Fruit fly (Drosophila melanogaster) whole organism, embryonic: ENCODE results near the gene CG3339.
A peak's percentile ranks its signal among the peaks of the same experiment; 100 is the strongest.

Experiments used
- ATbp ChIP-seq: fragments of 200-800 bp; sonication (Bioruptor generic); optimal IDR thresholded peaks from 2 replicates; lab custom pipeline; 2017; ENCODE audit warnings: missing biosample characterization, mild to moderate bottlenecking, missing genetic modification characterization, missing genetic modification reagents
- Ada2b ChIP-seq: fragments of 200-800 bp; sonication (Bioruptor generic); IDR thresholded peaks from 2 replicates; pipeline ENCODE4 v1.3.6; 2022; ENCODE audit warnings: missing biosample characterization, missing genetic modification characterization
- Atf6 ChIP-seq: fragments of 200-800 bp; sonication (Bioruptor generic); IDR thresholded peaks from 2 replicates; pipeline ENCODE4 v1.3.6; 2022; ENCODE audit warnings: missing biosample characterization, missing genetic modification characterization
- BtbVII ChIP-seq: fragments of 200-800 bp; sonication (Bioruptor generic); optimal IDR thresholded peaks from 3 replicates; lab custom pipeline; 2017; ENCODE audit warnings: missing biosample characterization, mild to moderate bottlenecking, missing genetic modification characterization
- CG10147 ChIP-seq: fragments of 200-800 bp; sonication (Bioruptor generic); optimal IDR thresholded peaks from 2 replicates; lab custom pipeline; 2019; ENCODE audit warnings: missing biosample characterization, mild to moderate bottlenecking, missing genetic modification characterization, moderate library complexity
- CG1024 ChIP-seq: fragments of 200-800 bp; sonication (Bioruptor generic); IDR thresholded peaks from 2 replicates; pipeline ENCODE4 v1.3.6; 2022; ENCODE audit warnings: missing biosample characterization, missing genetic modification characterization
- CG11093 ChIP-seq: fragments of 200-800 bp; sonication (Bioruptor generic); IDR thresholded peaks from 3 replicates; pipeline ENCODE4 v1.3.6; 2022; ENCODE audit warnings: missing biosample characterization, missing genetic modification characterization
- CG12071 ChIP-seq: fragments of 200-800 bp; sonication (Bioruptor generic); optimal IDR thresholded peaks from 3 replicates; lab custom pipeline; 2018; ENCODE audit warnings: missing biosample characterization, mild to moderate bottlenecking, missing genetic modification characterization
- CG1233 ChIP-seq: fragments of 200-800 bp; sonication (Bioruptor generic); optimal IDR thresholded peaks from 4 replicates; lab custom pipeline; 2018; ENCODE audit warnings: missing biosample characterization, mild to moderate bottlenecking, missing genetic modification characterization
- CG12391 ChIP-seq: fragments of 200-800 bp; sonication (Bioruptor generic); optimal IDR thresholded peaks from 3 replicates; lab custom pipeline; 2018; ENCODE audit warnings: missing biosample characterization, mild to moderate bottlenecking, missing genetic modification characterization, moderate library complexity
- CG17359 ChIP-seq: fragments of 200-800 bp; sonication (Bioruptor generic); optimal IDR thresholded peaks from 3 replicates; lab custom pipeline; 2018; ENCODE audit warnings: missing biosample characterization, mild to moderate bottlenecking, missing genetic modification characterization, moderate library complexity
- CG17829 ChIP-seq: fragments of 200-800 bp; optimal IDR thresholded peaks from 2 replicates; lab custom pipeline; 2019; ENCODE audit warnings: missing biosample characterization, mild to moderate bottlenecking, missing genetic modification characterization, moderate library complexity
- CG2116 ChIP-seq: fragments of 200-800 bp; sonication (Bioruptor generic); optimal IDR thresholded peaks from 3 replicates; lab custom pipeline; 2018; ENCODE audit warnings: missing biosample characterization, mild to moderate bottlenecking, missing genetic modification characterization
- CG4328 ChIP-seq: fragments of 200-800 bp; sonication (Bioruptor generic); optimal IDR thresholded peaks from 3 replicates; lab custom pipeline; 2017; ENCODE audit warnings: missing biosample characterization, missing genetic modification reagents, missing genetic modification characterization
- CG4424 ChIP-seq: fragments of 200-800 bp; sonication (Bioruptor generic); optimal IDR thresholded peaks from 3 replicates; lab custom pipeline; 2016; ENCODE audit warnings: missing biosample characterization, missing genetic modification characterization
- CG5245 ChIP-seq: fragments of 200-800 bp; sonication (Bioruptor generic); optimal IDR thresholded peaks from 3 replicates; lab custom pipeline; 2016; ENCODE audit warnings: missing biosample characterization, missing genetic modification characterization
- CG8089 ChIP-seq: fragments of 200-800 bp; sonication (Bioruptor generic); optimal IDR thresholded peaks from 3 replicates; lab custom pipeline; 2016; ENCODE audit warnings: missing biosample characterization, missing genetic modification characterization
- CG8944 ChIP-seq: fragments of 200-800 bp; sonication (Bioruptor generic); optimal IDR thresholded peaks from 3 replicates; lab custom pipeline; 2016; ENCODE audit warnings: missing biosample characterization, missing genetic modification characterization
- Dek ChIP-seq: fragments of 200-800 bp; sonication (Bioruptor generic); optimal IDR thresholded peaks from 3 replicates; lab custom pipeline; 2019; ENCODE audit warnings: missing biosample characterization, mild to moderate bottlenecking, missing genetic modification characterization, moderate library complexity
- Fer1 ChIP-seq: fragments of 200-800 bp; sonication (Bioruptor generic); optimal IDR thresholded peaks from 2 replicates; lab custom pipeline; 2017; ENCODE audit warnings: missing biosample characterization, mild to moderate bottlenecking, missing genetic modification characterization
- HLH3B ChIP-seq: fragments of 200-800 bp; sonication (Bioruptor generic); IDR thresholded peaks from 2 replicates; pipeline ENCODE4 v1.3.6; 2022; ENCODE audit warnings: missing biosample characterization, missing genetic modification characterization
- HLHmδ ChIP-seq: fragments of 200-800 bp; sonication (Bioruptor generic); optimal IDR thresholded peaks from 2 replicates; lab custom pipeline; 2018; ENCODE audit warnings: missing biosample characterization, mild to moderate bottlenecking, missing genetic modification characterization, moderate library complexity
- Hand ChIP-seq: fragments of 200-800 bp; sonication (Bioruptor generic); optimal IDR thresholded peaks from 2 replicates; lab custom pipeline; 2017; ENCODE audit warnings: mild to moderate bottlenecking, missing biosample characterization, missing genetic modification reagents, missing genetic modification characterization
- Kr ChIP-seq: fragments of 200-800 bp; sonication (Bioruptor generic); optimal IDR thresholded peaks from 2 replicates; lab custom pipeline; 2017; ENCODE audit warnings: missing biosample characterization, mild to moderate bottlenecking, missing genetic modification characterization
- MESR4 ChIP-seq: fragments of 200-800 bp; sonication (Bioruptor generic); optimal IDR thresholded peaks from 2 replicates; lab custom pipeline; 2018; ENCODE audit warnings: missing biosample characterization, mild to moderate bottlenecking, missing genetic modification characterization, moderate library complexity
- Mes4 ChIP-seq: fragments of 200-800 bp; sonication (Bioruptor generic); optimal IDR thresholded peaks from 2 replicates; lab custom pipeline; 2016; ENCODE audit warnings: missing biosample characterization, missing genetic modification characterization
- Mrtf ChIP-seq: fragments of 200-800 bp; sonication (Bioruptor generic); IDR thresholded peaks from 3 replicates; pipeline ENCODE4 v1.3.6; 2022; ENCODE audit warnings: missing biosample characterization, missing genetic modification characterization
- Myb ChIP-seq: fragments of 200-800 bp; sonication (Bioruptor generic); optimal IDR thresholded peaks from 2 replicates; lab custom pipeline; 2016; ENCODE audit warnings: missing biosample characterization, missing genetic modification characterization
- Nf-YA ChIP-seq: fragments of 200-800 bp; sonication (Bioruptor generic); IDR thresholded peaks from 2 replicates; pipeline ENCODE4 v1.3.6; 2022; ENCODE audit warnings: missing biosample characterization, missing genetic modification characterization
- Optix ChIP-seq: fragments of 200-800 bp; sonication (Bioruptor generic); IDR thresholded peaks from 3 replicates; pipeline ENCODE4 v1.3.6; 2022; ENCODE audit warnings: missing biosample characterization, missing genetic modification characterization
- Rfx ChIP-seq: fragments of 200-800 bp; sonication (Bioruptor generic); IDR thresholded peaks from 2 replicates; pipeline ENCODE4 v1.3.6; 2022; ENCODE audit warnings: missing biosample characterization, missing genetic modification characterization
- Trl ChIP-seq, 3 experiments: fragments of >200 bp in 2 of 3; fragments of 200-800 bp in 1 of 3; sonication (Bioruptor generic) in 1 of 3; optimal IDR thresholded peaks; 2 replicates in 1 of 3; 3 replicates in 2 of 3; lab custom pipeline; 2016 to 2017; ENCODE audit warnings: missing biosample characterization in 1 of 3, missing genetic modification characterization in 1 of 3
- az2 ChIP-seq: fragments of 200-800 bp; sonication (Bioruptor generic); optimal IDR thresholded peaks from 3 replicates; lab custom pipeline; 2016; ENCODE audit warnings: missing biosample characterization, missing genetic modification characterization
- bsh ChIP-seq, 2 experiments: fragments of 200-800 bp; sonication (Bioruptor generic); optimal IDR thresholded peaks; 2 replicates each; lab custom pipeline; 2017 to 2018; ENCODE audit warnings: mild to moderate bottlenecking in 2 of 2, missing biosample characterization in 2 of 2, missing genetic modification characterization in 2 of 2, moderate library complexity in 1 of 2
- cg ChIP-seq: fragments of 200-800 bp; sonication (Bioruptor generic); optimal IDR thresholded peaks from 3 replicates; lab custom pipeline; 2019; ENCODE audit warnings: missing biosample characterization, mild to moderate bottlenecking, missing genetic modification characterization, moderate library complexity
- ftz-f1 ChIP-seq: fragments of 200-800 bp; sonication (Bioruptor generic); optimal IDR thresholded peaks from 2 replicates; lab custom pipeline; 2016; ENCODE audit warnings: missing biosample characterization, missing genetic modification characterization
- fu2 ChIP-seq: fragments of 200-800 bp; sonication (Bioruptor generic); optimal IDR thresholded peaks from 2 replicates; lab custom pipeline; 2016; ENCODE audit warnings: missing biosample characterization, missing genetic modification characterization
- gce ChIP-seq: fragments of 200-800 bp; sonication (Bioruptor generic); IDR thresholded peaks from 3 replicates; pipeline ENCODE4 v1.3.6; 2022; ENCODE audit warnings: missing biosample characterization, missing genetic modification characterization
- grn ChIP-seq: fragments of 200-800 bp; sonication (Bioruptor generic); optimal IDR thresholded peaks from 3 replicates; lab custom pipeline; 2017; ENCODE audit warnings: missing biosample characterization, missing genetic modification characterization
- gro ChIP-seq: fragments of 200-800 bp; sonication (Bioruptor generic); optimal IDR thresholded peaks from 2 replicates; lab custom pipeline; 2016; ENCODE audit warnings: missing biosample characterization, missing genetic modification characterization
- mam ChIP-seq: fragments of 200-800 bp; sonication (Bioruptor generic); optimal IDR thresholded peaks from 3 replicates; lab custom pipeline; 2016; ENCODE audit warnings: missing biosample characterization, missing genetic modification characterization
- nerfin-1 ChIP-seq: fragments of 200-800 bp; sonication (Bioruptor generic); optimal IDR thresholded peaks from 3 replicates; lab custom pipeline; 2019; ENCODE audit warnings: missing biosample characterization, mild to moderate bottlenecking, missing genetic modification characterization, moderate library complexity
- nom ChIP-seq: fragments of 200-800 bp; sonication (Bioruptor generic); optimal IDR thresholded peaks from 2 replicates; lab custom pipeline; 2017; ENCODE audit warnings: missing biosample characterization, missing genetic modification characterization, mild to moderate bottlenecking, moderate library complexity, missing genetic modification reagents
- repo ChIP-seq: fragments of 200-800 bp; sonication (Bioruptor generic); optimal IDR thresholded peaks from 2 replicates; lab custom pipeline; 2016; ENCODE audit warnings: missing biosample characterization, missing genetic modification characterization
- rib ChIP-seq: fragments of 200-800 bp; sonication (Bioruptor generic); IDR thresholded peaks from 2 replicates; pipeline ENCODE4 v1.3.6; 2022; ENCODE audit warnings: missing biosample characterization, missing genetic modification characterization
- salm ChIP-seq: fragments of 200-800 bp; sonication (Bioruptor generic); optimal IDR thresholded peaks from 2 replicates; lab custom pipeline; 2018; ENCODE audit warnings: missing biosample characterization, mild to moderate bottlenecking, missing genetic modification characterization
- sima ChIP-seq: fragments of 200-800 bp; sonication (Bioruptor generic); optimal IDR thresholded peaks from 2 replicates; lab custom pipeline; 2016; ENCODE audit warnings: missing biosample characterization, missing genetic modification characterization
- tio ChIP-seq: fragments of 200-800 bp; sonication (Bioruptor generic); optimal IDR thresholded peaks from 2 replicates; lab custom pipeline; 2017; ENCODE audit warnings: missing biosample characterization, missing genetic modification characterization, inconsistent platforms
- zen2 ChIP-seq: fragments of 200-800 bp; sonication (Bioruptor generic); IDR thresholded peaks from 3 replicates; pipeline ENCODE4 v1.3.6; 2022; ENCODE audit warnings: missing biosample characterization, missing genetic modification characterization; ENCODE audit not compliant: partially characterized antibody

The CG3339 gene

dm6 chr3R:27273118-27274062 is 48.7 kb downstream of the CG3339 start, which contains the start of gene CG5934 (continued):
- TF ChIP-seq sima (GFP tag; lab: Kevin White, UChicago): no peak
- no peak for TF ChIP-seq CG4424 (GFP tag; lab: Kevin White, UChicago)
- TF ChIP-seq Ada2b (GFP tag; lab: Robert Waterston, UW): no peak
- TF ChIP-seq zen2: no peak
- TF ChIP-seq bsh (GFP tag; optimal IDR thresholded peaks at IDR 0.05; lab: Kevin White, UChicago): no peak
- TF ChIP-seq CG8089: peak; percentile 9
- peak; percentile 43 for TF ChIP-seq Dek (tag; lab: Kevin White, UChicago)
- no peak for TF ChIP-seq CG1024 (GFP tag; lab: Robert Waterston, UW)
- TF ChIP-seq Optix (GFP tag; lab: Robert Waterston, UW): no peak
- no peak for TF ChIP-seq repo (GFP tag; lab: Kevin White, UChicago)
- no peak for TF ChIP-seq az2
- TF ChIP-seq Mes4: no peak
- TF ChIP-seq fu2 (GFP tag; lab: Kevin White, UChicago): peak; percentile 27
- TF ChIP-seq CG17829 (tag; lab: Kevin White, UChicago): no peak
- TF ChIP-seq CG8944 (GFP tag; lab: Kevin White, UChicago): no peak
- no peak for TF ChIP-seq Fer1
- no peak for TF ChIP-seq CG12391 (tag; lab: Kevin White, UChicago)
- no peak for TF ChIP-seq Trl (optimal IDR thresholded peaks at IDR 0.05; lab: Kevin White, UChicago)
- peak; percentile 61 for TF ChIP-seq Trl (GFP tag; optimal IDR thresholded peaks at IDR 0.05; lab: Kevin White, UChicago)
- TF ChIP-seq CG10147 (GFP tag; lab: Kevin White, UChicago): no peak
- no peak for TF ChIP-seq ATbp (GFP tag; lab: Kevin White, UChicago)
- no peak for TF ChIP-seq Hand (GFP tag; lab: Kevin White, UChicago)
- peak; percentile 56 for TF ChIP-seq CG2116 (GFP tag; lab: Kevin White, UChicago)
- peak; percentile 35 for TF ChIP-seq CG17359 (tag; lab: Kevin White, UChicago)
- peak; percentile 68 for TF ChIP-seq mam (GFP tag; lab: Kevin White, UChicago)
- TF ChIP-seq Atf6 (GFP tag; lab: Robert Waterston, UW): no peak
- TF ChIP-seq CG5245 (GFP tag; lab: Kevin White, UChicago): no peak
- no peak for TF ChIP-seq gce
- peak; percentile 11 for TF ChIP-seq cg
- no peak for TF ChIP-seq Nf-YA (GFP tag; lab: Robert Waterston, UW)
- no peak for TF ChIP-seq HLHmδ (GFP tag; lab: Kevin White, UChicago)
- TF ChIP-seq CG1233 (GFP tag; lab: Kevin White, UChicago): no peak
- no peak for TF ChIP-seq salm
- TF ChIP-seq HLH3B (GFP tag; lab: Robert Waterston, UW): no peak
- peak; percentile 90 for TF ChIP-seq Myb (GFP tag; lab: Kevin White, UChicago)
- TF ChIP-seq ftz-f1 (GFP tag; lab: Kevin White, UChicago): no peak
- peak; percentile 67 for TF ChIP-seq Rfx (GFP tag; lab: Robert Waterston, UW)
- no peak for TF ChIP-seq nerfin-1 (tag; lab: Kevin White, UChicago)
- no peak for TF ChIP-seq BtbVII (GFP tag; lab: Kevin White, UChicago)
- TF ChIP-seq tio (GFP tag; lab: Kevin White, UChicago): no peak
- TF ChIP-seq rib (GFP tag; lab: Robert Waterston, UW): no peak
- peak; percentile 51 for TF ChIP-seq nom
- TF ChIP-seq Mrtf (GFP tag; lab: Robert Waterston, UW): no peak
- TF ChIP-seq MESR4: peak; percentile 70
- no peak for TF ChIP-seq Kr (GFP tag; lab: Kevin White, UChicago)
- no peak for TF ChIP-seq CG12071 (GFP tag; lab: Kevin White, UChicago)
- TF ChIP-seq CG11093 (GFP tag; lab: Robert Waterston, UW): no peak
- TF ChIP-seq grn (GFP tag; lab: Kevin White, UChicago): peak; percentile 20
- no peak for TF ChIP-seq CG4328
- TF ChIP-seq gro (GFP tag; lab: Kevin White, UChicago): peak; percentile 17
